Worm (Caenorhabditis elegans) whole organism, L1 larva: ENCODE data around the gene npr-43.

Experiments used
- C16A3.4 ChIP-seq: fragments of 150-350 bp; optimal IDR thresholded peaks from 2 replicates; lab custom pipeline; 2014; ENCODE audit warnings: missing biosample characterization, missing genetic modification characterization
- C34B4.2 ChIP-seq: sonication (generic microtip); optimal IDR thresholded peaks from 2 replicates; lab custom pipeline; 2017; ENCODE audit warnings: mild to moderate bottlenecking, missing genetic modification characterization, missing compliant biosample characterization
- Y116A8C.19 ChIP-seq: sonication (generic microtip); optimal IDR thresholded peaks from 2 replicates; lab custom pipeline; 2016; ENCODE audit warnings: missing compliant biosample characterization, missing genetic modification characterization, borderline replicate concordance
- aly-2 ChIP-seq: fragments of 150-350 bp; optimal IDR thresholded peaks from 2 replicates; lab custom pipeline; 2014; ENCODE audit warnings: missing biosample characterization, missing genetic modification characterization
- ceh-63 ChIP-seq: fragments of 200-800 bp; sonication (Bioruptor generic); optimal IDR thresholded peaks from 2 replicates; lab custom pipeline; 2018; ENCODE audit warnings: mild to moderate bottlenecking, missing genetic modification characterization, missing compliant biosample characterization
- ceh-8 ChIP-seq: fragments of 200-800 bp; sonication (Bioruptor generic); optimal IDR thresholded peaks from 2 replicates; lab custom pipeline; 2018; ENCODE audit warnings: mild to moderate bottlenecking, missing genetic modification characterization, moderate library complexity, missing compliant biosample characterization
- ceh-90 ChIP-seq: sonication (generic microtip); optimal IDR thresholded peaks from 2 replicates; lab custom pipeline; 2016; ENCODE audit warnings: missing genetic modification characterization, missing compliant biosample characterization
- ces-1 ChIP-seq: fragments of 150-350 bp; optimal IDR thresholded peaks from 2 replicates; lab custom pipeline; 2014; ENCODE audit warnings: missing biosample characterization, missing genetic modification reagents, missing genetic modification characterization
- dsc-1 ChIP-seq: sonication (generic microtip); optimal IDR thresholded peaks from 2 replicates; lab custom pipeline; 2016; ENCODE audit warnings: mild to moderate bottlenecking, missing genetic modification characterization, missing compliant biosample characterization
- efl-1 ChIP-seq, 4 experiments: fragments of 150-350 bp; optimal IDR thresholded peaks in 3 of 4; peaks in 1 of 4; 1 replicate in 1 of 4; 2 replicates in 3 of 4; lab custom pipeline; 2014; ENCODE audit warnings: missing biosample characterization in 2 of 4, missing genetic modification characterization in 2 of 4, missing genetic modification reagents in 2 of 4
- egl-13 ChIP-seq: sonication (generic microtip); optimal IDR thresholded peaks from 2 replicates; lab custom pipeline; 2016; ENCODE audit warnings: missing genotype, missing genetic modification reagents, missing genetic modification characterization, missing compliant biosample characterization
- elt-2 ChIP-seq: sonication (generic microtip); optimal IDR thresholded peaks from 2 replicates; lab custom pipeline; 2016; ENCODE audit warnings: missing genetic modification characterization, mild to moderate bottlenecking, inconsistent platforms, missing compliant biosample characterization, missing genetic modification reagents
- fkh-10 ChIP-seq: sonication (generic microtip); optimal IDR thresholded peaks from 2 replicates; lab custom pipeline; 2017; ENCODE audit warnings: missing biosample characterization, missing genetic modification reagents, missing genetic modification characterization
- grh-1 ChIP-seq: fragments of 200-800 bp; sonication (Bioruptor generic); IDR thresholded peaks from 2 replicates; pipeline ENCODE4 v1.3.6; 2022; ENCODE audit warnings: missing genetic modification reagents, missing genetic modification characterization, missing compliant biosample characterization
- irx-1 ChIP-seq: sonication (generic microtip); optimal IDR thresholded peaks from 2 replicates; lab custom pipeline; 2016; ENCODE audit warnings: missing genetic modification characterization, missing compliant biosample characterization
- jun-1 ChIP-seq: fragments of 150-350 bp; optimal IDR thresholded peaks from 2 replicates; lab custom pipeline; 2014; ENCODE audit warnings: missing biosample characterization, missing genetic modification reagents, missing genetic modification characterization
- lin-14 ChIP-seq: fragments of 200-800 bp; sonication (Bioruptor generic); optimal IDR thresholded peaks from 2 replicates; lab custom pipeline; 2018; ENCODE audit warnings: mild to moderate bottlenecking, missing genetic modification characterization, moderate library complexity, missing compliant biosample characterization
- lin-15B ChIP-seq: fragments of 150-350 bp; sonication (generic microtip); optimal IDR thresholded peaks from 3 replicates; lab custom pipeline; 2014; ENCODE audit warnings: missing biosample characterization, missing genetic modification characterization
- lin-39 ChIP-seq: fragments of 150-350 bp; optimal IDR thresholded peaks from 2 replicates; lab custom pipeline; 2014; ENCODE audit warnings: missing biosample characterization, missing genetic modification reagents, missing genetic modification characterization
- lir-3 ChIP-seq: sonication (generic microtip); optimal IDR thresholded peaks from 2 replicates; lab custom pipeline; 2016; ENCODE audit warnings: mild to moderate bottlenecking, missing genetic modification characterization, moderate library complexity, missing compliant biosample characterization; ENCODE audit not compliant: poor library complexity
- lsy-2 ChIP-seq, 2 experiments: fragments of 150-350 bp; optimal IDR thresholded peaks; 2 replicates each; lab custom pipeline; 2014; ENCODE audit warnings: missing biosample characterization in 2 of 2, missing genetic modification characterization in 2 of 2
- mep-1 ChIP-seq: fragments of 150-350 bp; optimal IDR thresholded peaks from 2 replicates; lab custom pipeline; 2014; ENCODE audit warnings: missing biosample characterization, missing genetic modification characterization
- nhr-12 ChIP-seq: sonication (generic microtip); optimal IDR thresholded peaks from 2 replicates; lab custom pipeline; 2017; ENCODE audit warnings: missing biosample characterization, missing genetic modification characterization
- nhr-20 ChIP-seq: sonication (generic microtip); optimal IDR thresholded peaks from 2 replicates; lab custom pipeline; 2016; ENCODE audit warnings: mild to moderate bottlenecking, missing genetic modification characterization, missing compliant biosample characterization
- nhr-28 ChIP-seq: fragments of 150-350 bp; optimal IDR thresholded peaks from 2 replicates; lab custom pipeline; 2014; ENCODE audit warnings: missing biosample characterization, missing genetic modification characterization
- nhr-47 ChIP-seq: sonication (generic microtip); optimal IDR thresholded peaks from 2 replicates; lab custom pipeline; 2016; ENCODE audit warnings: mild to moderate bottlenecking, missing genetic modification characterization, moderate library complexity, missing compliant biosample characterization
- nhr-77 ChIP-seq: fragments of 150-350 bp; optimal IDR thresholded peaks from 2 replicates; lab custom pipeline; 2014; ENCODE audit warnings: missing biosample characterization, missing genetic modification characterization
- nhr-85 ChIP-seq: sonication (generic microtip); peaks from one replicate; lab custom pipeline; 2016; ENCODE audit warnings: missing genetic modification characterization, inconsistent platforms, missing compliant biosample characterization
- pax-3 ChIP-seq: fragments of 200-800 bp; sonication (Bioruptor generic); optimal IDR thresholded peaks from 2 replicates; lab custom pipeline; 2018; ENCODE audit warnings: mild to moderate bottlenecking, missing genetic modification characterization, moderate library complexity, missing compliant biosample characterization
- pqm-1 ChIP-seq: sonication (generic microtip); optimal IDR thresholded peaks from 3 replicates; lab custom pipeline; 2017; ENCODE audit warnings: missing biosample characterization, missing genetic modification characterization
- snu-23 ChIP-seq: sonication (generic microtip); optimal IDR thresholded peaks from 2 replicates; lab custom pipeline; 2016; ENCODE audit warnings: missing genetic modification characterization, missing compliant biosample characterization
- sox-4 ChIP-seq: sonication (generic microtip); optimal IDR thresholded peaks from 2 replicates; lab custom pipeline; 2016; ENCODE audit warnings: missing genetic modification characterization, missing compliant biosample characterization
- sup-37 ChIP-seq: fragments of 200-800 bp; sonication (Bioruptor generic); optimal IDR thresholded peaks from 2 replicates; lab custom pipeline; 2018; ENCODE audit warnings: mild to moderate bottlenecking, missing genetic modification characterization, missing compliant biosample characterization
- swsn-7 ChIP-seq: sonication (generic microtip); optimal IDR thresholded peaks from 2 replicates; lab custom pipeline; 2016; ENCODE audit warnings: missing genetic modification characterization, missing compliant biosample characterization

The npr-43 gene

ce11 chrV:14378986-14379385 is at the start of gene npr-43:
npr-43 (minus strand) TSS chrV:14379086.
- TF ChIP-seq C34B4.2 (tag; lab: Kevin White, UChicago) (no peak), nhr-47 (tag; lab: Kevin White, UChicago) (no peak), ceh-63 (GFP tag; lab: Kevin White, UChicago) (no peak), nhr-77 (tag; lab: Kevin White, UChicago) (no peak), aly-2 (tag; lab: Kevin White, UChicago) (no peak), lin-39 (tag; lab: Kevin White, UChicago) (no peak), snu-23 (no peak), pqm-1 (tag; lab: Kevin White, UChicago) (no peak), nhr-20 (tag; lab: Kevin White, UChicago) (no peak), nhr-12 (tag; lab: Kevin White, UChicago) (no peak), elt-2 (tag; lab: Kevin White, UChicago) (no peak), irx-1 (tag; lab: Kevin White, UChicago) (no peak), egl-13 (no peak), grh-1 (no peak), lsy-2 (tag; optimal IDR thresholded peaks at IDR 0.05; lab: Kevin White, UChicago) (no peak), swsn-7 (no peak), nhr-28 (tag; lab: Kevin White, UChicago) (no peak)

ce11 chrV:14427069-14427825 is 48.4 kb upstream of the npr-43 start:
- TF ChIP-seq ces-1 (no peak), ceh-8 (GFP tag; lab: Kevin White, UChicago) (no peak), ceh-63 (GFP tag; lab: Kevin White, UChicago) (no peak), dsc-1 (tag; lab: Kevin White, UChicago) (peak; percentile 96), pax-3 (tag; lab: Kevin White, UChicago) (peak; percentile 77), nhr-85 (tag; lab: Kevin White, UChicago) (no peak), sox-4 (tag; lab: Kevin White, UChicago) (peak; percentile 3), lin-15B (tag; lab: Kevin White, UChicago) (no peak), lsy-2 (tag; optimal IDR thresholded peaks at IDR 0.05; lab: Kevin White, UChicago) (no peak), fkh-10 (GFP tag; lab: Kevin White, UChicago) (no peak), C16A3.4 (tag; lab: Kevin White, UChicago) (no peak)

ce11 chrV:14426013-14426412 is 47.1 kb upstream of the npr-43 start:
- TF ChIP-seq elt-2 (tag; lab: Kevin White, UChicago) = no peak
- no peak for TF ChIP-seq nhr-85 (tag; lab: Kevin White, UChicago)
- TF ChIP-seq snu-23 = no peak
- no peak for TF ChIP-seq mep-1 (tag; lab: Kevin White, UChicago)
- TF ChIP-seq pax-3 (tag; lab: Kevin White, UChicago) = no peak
- no peak for TF ChIP-seq lin-14
- no peak for TF ChIP-seq lir-3 (tag; lab: Kevin White, UChicago)
- no peak for TF ChIP-seq ceh-90 (tag; lab: Kevin White, UChicago)
- no peak for TF ChIP-seq ceh-8 (GFP tag; lab: Kevin White, UChicago)
- no peak for TF ChIP-seq pqm-1 (tag; lab: Kevin White, UChicago)
- TF ChIP-seq jun-1 (tag; lab: Kevin White, UChicago) = no peak
- TF ChIP-seq aly-2 (tag; lab: Kevin White, UChicago) = no peak
- TF ChIP-seq sup-37 (GFP tag; lab: Kevin White, UChicago) = no peak
- no peak for TF ChIP-seq lin-15B (tag; lab: Kevin White, UChicago)
- TF ChIP-seq efl-1 (optimal IDR thresholded peaks at IDR 0.05; lab: Kevin White, UChicago) = no peak
- no peak for TF ChIP-seq efl-1 (GFP tag; optimal IDR thresholded peaks at IDR 0.05 in 1 of 2; lab: Kevin White, UChicago)
- no peak for TF ChIP-seq grh-1
- TF ChIP-seq Y116A8C.19 (tag; lab: Kevin White, UChicago) = no peak
- TF ChIP-seq, all 84 proteins: peak for 0
